Fruit fly (Drosophila melanogaster) whole organism, wandering third instar larva: ENCODE data around the gene CG7650.

Source experiments
- Dfd ChIP-seq: fragments of >200 bp; optimal IDR thresholded peaks from 2 replicates; lab custom pipeline; 2017; ENCODE audit warnings: missing biosample characterization, missing genetic modification characterization
- HLH106 ChIP-seq: fragments of 200-800 bp; optimal IDR thresholded peaks from 3 replicates; lab custom pipeline; 2019; ENCODE audit warnings: missing biosample characterization, mild to moderate bottlenecking, missing genetic modification characterization, moderate library complexity
- Hr78 ChIP-seq: fragments of >200 bp; optimal IDR thresholded peaks from 2 replicates; lab custom pipeline; 2017; ENCODE audit warnings: missing biosample characterization, missing genetic modification characterization
- Hr83 ChIP-seq: fragments of 200-300 bp; sonication (Bioruptor generic); optimal IDR thresholded peaks from 2 replicates; lab custom pipeline; 2016; ENCODE audit warnings: missing biosample characterization, mild to moderate bottlenecking, missing genetic modification characterization, moderate library complexity; ENCODE audit not compliant: poor library complexity, severe bottlenecking
- Myc ChIP-seq: fragments of >200 bp; optimal IDR thresholded peaks from 2 replicates; lab custom pipeline; 2017
- OdsH ChIP-seq: fragments of 200-800 bp; sonication (Bioruptor generic); optimal IDR thresholded peaks from 2 replicates; lab custom pipeline; 2016; ENCODE audit warnings: missing biosample characterization, mild to moderate bottlenecking, missing genetic modification characterization
- br ChIP-seq: fragments of 200-800 bp; sonication (Bioruptor generic); optimal IDR thresholded peaks from 2 replicates; lab custom pipeline; 2016; ENCODE audit warnings: missing biosample characterization, missing genetic modification characterization
- h ChIP-seq: fragments of 200-800 bp; sonication (Bioruptor generic); optimal IDR thresholded peaks from 3 replicates; lab custom pipeline; 2016; ENCODE audit warnings: missing biosample characterization, mild to moderate bottlenecking, missing genetic modification characterization
- lola ChIP-seq: fragments of >200 bp; optimal IDR thresholded peaks from 2 replicates; lab custom pipeline; 2017; ENCODE audit warnings: missing biosample characterization, missing genetic modification characterization
- pan ChIP-seq: fragments of >200 bp; optimal IDR thresholded peaks from 2 replicates; lab custom pipeline; 2017
- sv ChIP-seq: fragments of 200-800 bp; sonication (Bioruptor generic); optimal IDR thresholded peaks from 3 replicates; lab custom pipeline; 2016; ENCODE audit warnings: missing biosample characterization, missing genetic modification characterization
- usp ChIP-seq: fragments of >200 bp; optimal IDR thresholded peaks from 2 replicates; lab custom pipeline; 2017; ENCODE audit warnings: missing biosample characterization, missing genetic modification characterization
- woc ChIP-seq: sonication (Bioruptor generic); optimal IDR thresholded peaks from 2 replicates; lab custom pipeline; 2016; ENCODE audit warnings: missing biosample characterization, mild to moderate bottlenecking, missing genetic modification characterization

DNA sequence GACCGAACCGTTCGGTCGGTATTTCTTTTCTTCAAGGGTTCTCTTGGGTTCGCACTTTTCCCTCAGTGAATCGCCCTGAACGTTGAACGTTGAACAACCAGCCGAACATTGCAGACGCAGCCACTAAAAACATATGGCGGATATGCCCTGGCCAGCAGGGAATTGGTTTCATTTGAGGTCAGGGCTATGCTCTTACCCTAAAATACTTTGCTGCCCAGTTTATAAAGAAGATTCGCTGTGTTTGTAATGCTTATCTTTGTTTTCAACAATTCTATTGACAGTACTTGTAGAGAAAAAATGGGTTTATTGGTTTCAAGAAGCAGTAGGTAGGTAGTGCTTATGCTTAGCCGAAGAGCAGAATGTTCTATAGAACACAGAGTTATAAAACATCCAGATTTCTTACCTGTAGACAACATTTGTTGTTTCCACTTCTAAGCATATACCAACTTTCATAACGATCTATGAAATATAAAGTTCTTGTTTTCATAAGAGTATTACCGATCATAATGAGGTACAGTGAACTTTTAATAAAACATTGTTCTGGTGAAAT lies 14.9 kb downstream of the CG7650 start:
- TF ChIP-seq Dfd (GFP tag; lab: Kevin White, UChicago) (no peak), Hr78 (GFP tag; lab: Kevin White, UChicago) (no peak), woc (GFP tag; lab: Kevin White, UChicago) (no peak), lola (no peak), usp (GFP tag; lab: Kevin White, UChicago) (no peak), Hr83 (GFP tag; lab: Kevin White, UChicago) (no peak), pan (lab: Kevin White, UChicago) (no peak), Myc (lab: Kevin White, UChicago) (no peak), OdsH (GFP tag; lab: Kevin White, UChicago) (no peak), br (GFP tag; lab: Kevin White, UChicago) (no peak), sv (no peak), h (GFP tag; lab: Kevin White, UChicago) (no peak), HLH106 (tag; lab: Kevin White, UChicago) (no peak)
